Fruit fly (Drosophila melanogaster) whole organism, embryonic: ENCODE results near the gene mRpS18B.

Experiments used
- Aef1 ChIP-seq: fragments of 200-800 bp; sonication (Bioruptor generic); IDR thresholded peaks from 3 replicates; pipeline ENCODE4 v1.3.6; 2022; ENCODE audit warnings: missing biosample characterization, missing genetic modification characterization
- CG10147 ChIP-seq: fragments of 200-800 bp; sonication (Bioruptor generic); optimal IDR thresholded peaks from 2 replicates; lab custom pipeline; 2019; ENCODE audit warnings: missing biosample characterization, mild to moderate bottlenecking, missing genetic modification characterization, moderate library complexity
- CG10543 ChIP-seq: fragments of 200-800 bp; sonication (Bioruptor generic); optimal IDR thresholded peaks from 3 replicates; lab custom pipeline; 2017; ENCODE audit warnings: missing biosample characterization, mild to moderate bottlenecking, missing genetic modification characterization, moderate library complexity
- CG12155 ChIP-seq: fragments of 200-800 bp; sonication (Bioruptor generic); optimal IDR thresholded peaks from 3 replicates; lab custom pipeline; 2016; ENCODE audit warnings: missing biosample characterization, missing genetic modification characterization
- CG13775 ChIP-seq: fragments of 200-800 bp; sonication (Bioruptor generic); optimal IDR thresholded peaks from 3 replicates; lab custom pipeline; 2017; ENCODE audit warnings: missing biosample characterization, mild to moderate bottlenecking, missing genetic modification characterization
- CG15514 ChIP-seq: fragments of 200-800 bp; sonication (Bioruptor generic); optimal IDR thresholded peaks from 3 replicates; lab custom pipeline; 2017; ENCODE audit warnings: missing biosample characterization, missing genetic modification characterization, mild to moderate bottlenecking, moderate library complexity, missing genetic modification reagents
- CG1647 ChIP-seq: fragments of 200-800 bp; sonication (Bioruptor generic); optimal IDR thresholded peaks from 3 replicates; lab custom pipeline; 2016; ENCODE audit warnings: missing biosample characterization, missing genetic modification characterization
- CG16813 ChIP-seq: fragments of 200-800 bp; sonication (Bioruptor generic); IDR thresholded peaks from 3 replicates; pipeline ENCODE4 v1.3.6; 2022; ENCODE audit warnings: missing biosample characterization, missing genetic modification characterization; ENCODE audit not compliant: partially characterized antibody
- CG2199 ChIP-seq: fragments of 200-800 bp; sonication (Bioruptor generic); IDR thresholded peaks from 3 replicates; pipeline ENCODE4 v1.3.6; 2022; ENCODE audit warnings: missing biosample characterization, missing genetic modification characterization
- CG3407 ChIP-seq: fragments of 200-800 bp; sonication (Bioruptor generic); optimal IDR thresholded peaks from 2 replicates; lab custom pipeline; 2018; ENCODE audit warnings: missing biosample characterization, mild to moderate bottlenecking, missing genetic modification characterization
- CG4328 ChIP-seq: fragments of 200-800 bp; sonication (Bioruptor generic); optimal IDR thresholded peaks from 3 replicates; lab custom pipeline; 2017; ENCODE audit warnings: missing biosample characterization, missing genetic modification reagents, missing genetic modification characterization
- CG6654 ChIP-seq: fragments of 200-800 bp; sonication (Bioruptor generic); optimal IDR thresholded peaks from 2 replicates; lab custom pipeline; 2017; ENCODE audit warnings: missing biosample characterization, mild to moderate bottlenecking, missing genetic modification characterization
- CG6683 ChIP-seq: fragments of 200-800 bp; sonication (Bioruptor generic); optimal IDR thresholded peaks from 2 replicates; lab custom pipeline; 2017; ENCODE audit warnings: missing biosample characterization, mild to moderate bottlenecking, missing genetic modification characterization, missing genetic modification reagents
- CG6813 ChIP-seq: fragments of 200-800 bp; sonication (Bioruptor generic); optimal IDR thresholded peaks from 2 replicates; lab custom pipeline; 2017; ENCODE audit warnings: missing biosample characterization, missing genetic modification characterization, mild to moderate bottlenecking, moderate library complexity, missing genetic modification reagents
- CG7963 ChIP-seq: fragments of 200-800 bp; sonication (Bioruptor generic); IDR thresholded peaks from 3 replicates; pipeline ENCODE4 v1.3.6; 2022; ENCODE audit warnings: missing biosample characterization, missing genetic modification characterization; ENCODE audit not compliant: partially characterized antibody
- CG7987 ChIP-seq: fragments of 200-800 bp; sonication (Bioruptor generic); optimal IDR thresholded peaks from 2 replicates; lab custom pipeline; 2018; ENCODE audit warnings: missing biosample characterization, mild to moderate bottlenecking, missing genetic modification characterization, moderate library complexity
- CG8388 ChIP-seq: fragments of 200-800 bp; sonication (Bioruptor generic); optimal IDR thresholded peaks from 2 replicates; lab custom pipeline; 2019; ENCODE audit warnings: missing biosample characterization, mild to moderate bottlenecking, missing genetic modification characterization, moderate library complexity
- CG8944 ChIP-seq: fragments of 200-800 bp; sonication (Bioruptor generic); optimal IDR thresholded peaks from 3 replicates; lab custom pipeline; 2016; ENCODE audit warnings: missing biosample characterization, missing genetic modification characterization
- CrebB ChIP-seq: fragments of 200-800 bp; sonication (Bioruptor generic); optimal IDR thresholded peaks from 3 replicates; lab custom pipeline; 2018; ENCODE audit warnings: missing biosample characterization, mild to moderate bottlenecking, missing genetic modification characterization
- D19A ChIP-seq: fragments of 200-800 bp; optimal IDR thresholded peaks from 3 replicates; lab custom pipeline; 2019; ENCODE audit warnings: missing biosample characterization, mild to moderate bottlenecking, missing genetic modification characterization, moderate library complexity
- Dbx ChIP-seq: fragments of 200-800 bp; sonication (Bioruptor generic); IDR thresholded peaks from 3 replicates; pipeline ENCODE4 v1.3.6; 2022; ENCODE audit warnings: missing biosample characterization, missing genetic modification characterization
- E2f2 ChIP-seq: fragments of 200-800 bp; sonication (Bioruptor generic); IDR thresholded peaks from 2 replicates; pipeline ENCODE4 v1.3.6; 2022; ENCODE audit warnings: missing biosample characterization, missing genetic modification characterization
- Ets97D ChIP-seq: fragments of 200-800 bp; sonication (Bioruptor generic); optimal IDR thresholded peaks from 3 replicates; lab custom pipeline; 2016; ENCODE audit warnings: missing biosample characterization, missing genetic modification characterization
- HHEX ChIP-seq: fragments of 200-800 bp; sonication (Bioruptor generic); optimal IDR thresholded peaks from 3 replicates; lab custom pipeline; 2017; ENCODE audit warnings: missing biosample characterization, mild to moderate bottlenecking, missing genetic modification characterization, missing genetic modification reagents
- HLH54F ChIP-seq: fragments of 200-800 bp; sonication (Bioruptor generic); optimal IDR thresholded peaks from 3 replicates; lab custom pipeline; 2016; ENCODE audit warnings: missing biosample characterization, missing genetic modification characterization
- HLHmδ ChIP-seq: fragments of 200-800 bp; sonication (Bioruptor generic); optimal IDR thresholded peaks from 2 replicates; lab custom pipeline; 2018; ENCODE audit warnings: missing biosample characterization, mild to moderate bottlenecking, missing genetic modification characterization, moderate library complexity
- Mrtf ChIP-seq: fragments of 200-800 bp; sonication (Bioruptor generic); IDR thresholded peaks from 3 replicates; pipeline ENCODE4 v1.3.6; 2022; ENCODE audit warnings: missing biosample characterization, missing genetic modification characterization
- NFAT ChIP-seq: fragments of 200-800 bp; sonication (Bioruptor generic); IDR thresholded peaks from 2 replicates; pipeline ENCODE4 v1.3.6; 2022; ENCODE audit warnings: missing biosample characterization, missing genetic modification characterization
- Ssrp ChIP-seq: fragments of 200-800 bp; sonication (Bioruptor generic); optimal IDR thresholded peaks from 2 replicates; lab custom pipeline; 2018; ENCODE audit warnings: missing biosample characterization, mild to moderate bottlenecking, missing genetic modification characterization, moderate library complexity
- ap ChIP-seq: fragments of 200-800 bp; sonication (Bioruptor generic); IDR thresholded peaks from 2 replicates; pipeline ENCODE4 v1.3.6; 2022; ENCODE audit warnings: missing biosample characterization, missing genetic modification characterization
- ase ChIP-seq: fragments of 200-800 bp; sonication (Bioruptor generic); IDR thresholded peaks from 3 replicates; pipeline ENCODE4 v1.3.6; 2022; ENCODE audit warnings: missing biosample characterization, missing genetic modification characterization
- ato ChIP-seq: fragments of 200-800 bp; sonication (Bioruptor generic); IDR thresholded peaks from 2 replicates; pipeline ENCODE4 v1.3.6; 2022; ENCODE audit warnings: missing biosample characterization, missing genetic modification characterization; ENCODE audit not compliant: partially characterized antibody
- az2 ChIP-seq: fragments of 200-800 bp; sonication (Bioruptor generic); optimal IDR thresholded peaks from 3 replicates; lab custom pipeline; 2016; ENCODE audit warnings: missing biosample characterization, missing genetic modification characterization
- cad ChIP-seq: fragments of >200 bp; optimal IDR thresholded peaks from 2 replicates; lab custom pipeline; 2017; ENCODE audit warnings: missing biosample characterization, missing genetic modification characterization
- croc ChIP-seq: fragments of 200-800 bp; sonication (Bioruptor generic); conservative IDR thresholded peaks from 3 replicates; pipeline ENCODE4 v1.3.6; 2022; ENCODE audit warnings: missing biosample characterization, missing genetic modification characterization
- ems ChIP-seq: fragments of 200-800 bp; sonication (Bioruptor generic); optimal IDR thresholded peaks from 3 replicates; lab custom pipeline; 2016; ENCODE audit warnings: missing biosample characterization, missing genetic modification characterization
- fru ChIP-seq: fragments of >200 bp; optimal IDR thresholded peaks from 2 replicates; lab custom pipeline; 2017
- hb ChIP-seq: fragments of 200-800 bp; sonication (Bioruptor generic); IDR thresholded peaks from 3 replicates; pipeline ENCODE4 v1.3.6; 2022; ENCODE audit warnings: missing biosample characterization, missing genetic modification characterization; ENCODE audit not compliant: partially characterized antibody
- kni ChIP-seq: fragments of 200-800 bp; sonication (Bioruptor generic); optimal IDR thresholded peaks from 3 replicates; lab custom pipeline; 2017; ENCODE audit warnings: mild to moderate bottlenecking, missing biosample characterization, missing genetic modification reagents, missing genetic modification characterization
- lbe ChIP-seq: fragments of 200-800 bp; sonication (Bioruptor generic); optimal IDR thresholded peaks from 2 replicates; lab custom pipeline; 2016; ENCODE audit warnings: missing biosample characterization, mild to moderate bottlenecking, missing genetic modification characterization
- nau ChIP-seq: fragments of 200-800 bp; sonication (Bioruptor generic); optimal IDR thresholded peaks from 3 replicates; lab custom pipeline; 2017; ENCODE audit warnings: missing biosample characterization, mild to moderate bottlenecking, missing genetic modification characterization, missing genetic modification reagents
- nom ChIP-seq: fragments of 200-800 bp; sonication (Bioruptor generic); optimal IDR thresholded peaks from 2 replicates; lab custom pipeline; 2017; ENCODE audit warnings: missing biosample characterization, missing genetic modification characterization, mild to moderate bottlenecking, moderate library complexity, missing genetic modification reagents
- oc ChIP-seq: fragments of 200-800 bp; sonication (Bioruptor generic); optimal IDR thresholded peaks from 2 replicates; lab custom pipeline; 2018; ENCODE audit warnings: missing biosample characterization, mild to moderate bottlenecking, missing genetic modification characterization, moderate library complexity
- repo ChIP-seq: fragments of 200-800 bp; sonication (Bioruptor generic); optimal IDR thresholded peaks from 2 replicates; lab custom pipeline; 2016; ENCODE audit warnings: missing biosample characterization, missing genetic modification characterization
- tap ChIP-seq: fragments of 200-800 bp; optimal IDR thresholded peaks from 3 replicates; lab custom pipeline; 2019; ENCODE audit warnings: missing biosample characterization, mild to moderate bottlenecking, missing genetic modification characterization, moderate library complexity
- vnd ChIP-seq: fragments of 200-800 bp; sonication (Bioruptor generic); IDR thresholded peaks from 3 replicates; pipeline ENCODE4 v1.3.6; 2022; ENCODE audit warnings: missing biosample characterization, missing genetic modification characterization; ENCODE audit not compliant: partially characterized antibody
- zen ChIP-seq: fragments of 200-800 bp; sonication (Bioruptor generic); optimal IDR thresholded peaks from 3 replicates; lab custom pipeline; 2018; ENCODE audit warnings: missing biosample characterization, mild to moderate bottlenecking, missing genetic modification characterization, moderate library complexity
- zen2 ChIP-seq: fragments of 200-800 bp; sonication (Bioruptor generic); IDR thresholded peaks from 3 replicates; pipeline ENCODE4 v1.3.6; 2022; ENCODE audit warnings: missing biosample characterization, missing genetic modification characterization; ENCODE audit not compliant: partially characterized antibody
- zfh1 ChIP-seq: fragments of 200-800 bp; sonication (Bioruptor generic); IDR thresholded peaks from 3 replicates; pipeline ENCODE4 v1.3.6; 2022; ENCODE audit warnings: missing biosample characterization, missing genetic modification characterization
- zfh2 ChIP-seq: fragments of 200-800 bp; sonication (Bioruptor generic); optimal IDR thresholded peaks from 2 replicates; lab custom pipeline; 2016; ENCODE audit warnings: missing biosample characterization, missing genetic modification characterization

mRpS18B gene

dm6 chr2L:20093794-20094193 lies 3.3 kb downstream of the mRpS18B start, which contains the start of the genes Taf13 and nesd (continued):
- no peak for TF ChIP-seq nau (GFP tag; lab: Kevin White, UChicago)
- no peak for TF ChIP-seq D19A (tag; lab: Kevin White, UChicago)
- peak; percentile 49; the same call in 2 of the 3 replicates for TF ChIP-seq CG7963 (GFP tag; lab: Robert Waterston, UW)
- peak; percentile 10 for TF ChIP-seq Ssrp (tag; lab: Kevin White, UChicago)
- no peak for TF ChIP-seq HLHmδ (GFP tag; lab: Kevin White, UChicago)
- TF ChIP-seq Aef1 (GFP tag; lab: Robert Waterston, UW) = no peak
- peak; percentile 28 for TF ChIP-seq HLH54F (GFP tag; lab: Kevin White, UChicago)
- peak; percentile 67 for TF ChIP-seq CG10147 (GFP tag; lab: Kevin White, UChicago)
- peak; percentile 74 for TF ChIP-seq CG16813 (GFP tag; lab: Robert Waterston, UW)
- TF ChIP-seq NFAT (GFP tag; lab: Robert Waterston, UW) = no peak
- peak; percentile 65 for TF ChIP-seq CG15514
- no peak for TF ChIP-seq CG6654
- TF ChIP-seq CG8388 (GFP tag; lab: Kevin White, UChicago) = no peak
- no peak for TF ChIP-seq Mrtf (GFP tag; lab: Robert Waterston, UW)
- peak; percentile 55; the same call in 1 of the 3 replicates for TF ChIP-seq hb (GFP tag; lab: Robert Waterston, UW)
- TF ChIP-seq ems (GFP tag; lab: Kevin White, UChicago) = peak; percentile 10
- TF ChIP-seq CG2199 = no peak
- no peak for TF ChIP-seq CG1647 (GFP tag; lab: Kevin White, UChicago)
- TF ChIP-seq CrebB = no peak
- no peak for TF ChIP-seq az2
- no peak for TF ChIP-seq nom (GFP tag; lab: Kevin White, UChicago)
- peak; percentile 46 for TF ChIP-seq Ets97D (GFP tag; lab: Kevin White, UChicago)
- TF ChIP-seq Dbx (GFP tag; lab: Robert Waterston, UW) = no peak; the same call in 2 of the 3 replicates
- no peak for TF ChIP-seq CG7987 (GFP tag; lab: Kevin White, UChicago)
- no peak for TF ChIP-seq kni
- TF ChIP-seq fru (lab: Kevin White, UChicago) = no peak
- TF ChIP-seq oc (tag; lab: Kevin White, UChicago) = no peak
- no peak for TF ChIP-seq CG6813 (GFP tag; lab: Kevin White, UChicago)
- TF ChIP-seq CG8944 (GFP tag; lab: Kevin White, UChicago) = no peak
- TF ChIP-seq zfh1 (GFP tag; lab: Robert Waterston, UW) = no peak
- no peak for TF ChIP-seq CG3407
- peak; percentile 42 for TF ChIP-seq zen (tag; lab: Kevin White, UChicago)
- no peak for TF ChIP-seq ase (GFP tag; lab: Robert Waterston, UW)
- TF ChIP-seq ap (GFP tag; lab: Robert Waterston, UW) = no peak
- no peak for TF ChIP-seq CG4328 (GFP tag; lab: Kevin White, UChicago)
- TF ChIP-seq repo (GFP tag; lab: Kevin White, UChicago) = no peak
- no peak; the same call in 2 of the 3 replicates for TF ChIP-seq zen2 (GFP tag; lab: Robert Waterston, UW)
- TF ChIP-seq CG10543 (GFP tag; lab: Kevin White, UChicago) = peak; percentile 32
- no peak for TF ChIP-seq HHEX (GFP tag; lab: Kevin White, UChicago)
- TF ChIP-seq ato (GFP tag; lab: Robert Waterston, UW) = 0 out of 2 replicates have a peak, but pooled peaks have one; percentile 20
- peak; percentile 78 for TF ChIP-seq vnd (GFP tag; lab: Robert Waterston, UW)
- peak; percentile 52 for TF ChIP-seq CG13775 (GFP tag; lab: Kevin White, UChicago)
- peak; percentile 89 for TF ChIP-seq E2f2 (GFP tag; lab: Robert Waterston, UW)
- no peak for TF ChIP-seq croc
- peak; percentile 27 for TF ChIP-seq lbe (GFP tag; lab: Kevin White, UChicago)
- no peak for TF ChIP-seq CG6683 (GFP tag; lab: Kevin White, UChicago)
- TF ChIP-seq zfh2 (GFP tag; lab: Kevin White, UChicago) = peak; percentile 31
- TF ChIP-seq CG12155 (GFP tag; lab: Kevin White, UChicago) = peak; percentile 28
- TF ChIP-seq cad (GFP tag; lab: Kevin White, UChicago) = no peak
- no peak for TF ChIP-seq tap (tag; lab: Kevin White, UChicago)
